Worm (Caenorhabditis elegans) whole organism, young adult: ENCODE measurements around the gene mog-2.

Experiments
- D2030.7 ChIP-seq: fragments of 200-800 bp; sonication (Bioruptor generic); IDR thresholded peaks from 2 replicates; pipeline ENCODE4 v1.3.6; 2022; ENCODE audit warnings: missing genetic modification reagents, missing genetic modification characterization, missing compliant biosample characterization
- F23B12.7 ChIP-seq: sonication (generic microtip); optimal IDR thresholded peaks from 2 replicates; lab custom pipeline; 2017; ENCODE audit warnings: missing genetic modification characterization, mild to moderate bottlenecking, missing compliant biosample characterization, antibody characterized with exemption, moderate library complexity; ENCODE audit not compliant: insufficient read depth
- F37B4.10 ChIP-seq: fragments of 200-800 bp; sonication (Bioruptor generic); IDR thresholded peaks from 2 replicates; pipeline ENCODE4 v1.3.6; 2022; ENCODE audit warnings: missing genetic modification characterization, missing compliant biosample characterization
- F39B2.1 ChIP-seq: fragments of 200-800 bp; sonication (Bioruptor generic); IDR thresholded peaks from 2 replicates; pipeline ENCODE4 v1.3.6; 2022; ENCODE audit warnings: missing genetic modification reagents, missing genetic modification characterization, missing compliant biosample characterization
- F52B5.7 ChIP-seq: sonication (generic microtip); optimal IDR thresholded peaks from 2 replicates; lab custom pipeline; 2016; ENCODE audit warnings: mild to moderate bottlenecking, missing genetic modification characterization, missing compliant biosample characterization
- Y53G8AR.9 ChIP-seq: fragments of 200-800 bp; sonication (Bioruptor generic); conservative IDR thresholded peaks from 2 replicates; pipeline ENCODE4 v1.3.6; 2022; ENCODE audit warnings: missing genetic modification reagents, missing genetic modification characterization, missing compliant biosample characterization
- Y56A3A.18 ChIP-seq: fragments of 200-800 bp; sonication (Bioruptor generic); IDR thresholded peaks from 2 replicates; pipeline ENCODE4 v1.3.6; 2022; ENCODE audit warnings: missing genetic modification reagents, missing genetic modification characterization, missing compliant biosample characterization
- Y79H2A.3 ChIP-seq: fragments of 200-800 bp; sonication (Bioruptor generic); conservative IDR thresholded peaks from 2 replicates; pipeline ENCODE4 v1.3.6; 2022; ENCODE audit warnings: missing genetic modification reagents, missing genetic modification characterization, missing compliant biosample characterization
- Y95B8A.8 ChIP-seq: fragments of 200-800 bp; sonication (Bioruptor generic); IDR thresholded peaks from 2 replicates; pipeline ENCODE4 v1.3.6; 2022; ENCODE audit warnings: missing genetic modification reagents, missing genetic modification characterization, missing compliant biosample characterization
- athp-1 ChIP-seq: sonication (generic microtip); optimal IDR thresholded peaks from 2 replicates; lab custom pipeline; 2017; ENCODE audit warnings: mild to moderate bottlenecking, missing genetic modification characterization, missing compliant biosample characterization
- attf-3 ChIP-seq: fragments of 200-800 bp; sonication (Bioruptor generic); conservative IDR thresholded peaks from 2 replicates; pipeline ENCODE4 v1.3.6; 2022; ENCODE audit warnings: missing genetic modification reagents, missing genetic modification characterization, missing compliant biosample characterization
- attf-6 ChIP-seq: fragments of 200-800 bp; sonication (Bioruptor generic); IDR thresholded peaks from 2 replicates; pipeline ENCODE4 v1.3.6; 2022; ENCODE audit warnings: missing genetic modification reagents, missing genetic modification characterization, missing compliant biosample characterization
- bed-1 ChIP-seq: fragments of 200-800 bp; sonication (Bioruptor generic); IDR thresholded peaks from 2 replicates; pipeline ENCODE4 v1.3.6; 2022; ENCODE audit warnings: missing genetic modification reagents, missing genetic modification characterization, missing compliant biosample characterization
- ceh-58 ChIP-seq: fragments of 200-800 bp; sonication (Bioruptor generic); IDR thresholded peaks from 2 replicates; pipeline ENCODE4 v1.3.6; 2022; ENCODE audit warnings: missing genetic modification characterization, missing compliant biosample characterization
- ceh-79 ChIP-seq: sonication (generic microtip); optimal IDR thresholded peaks from 2 replicates; lab custom pipeline; 2017; ENCODE audit warnings: mild to moderate bottlenecking, missing genetic modification characterization, missing compliant biosample characterization
- die-1 ChIP-seq: sonication (generic microtip); optimal IDR thresholded peaks from 2 replicates; lab custom pipeline; 2016; ENCODE audit warnings: missing genotype, mild to moderate bottlenecking, missing genetic modification characterization, missing compliant biosample characterization
- dox-1 ChIP-seq: fragments of 200-800 bp; sonication (Bioruptor generic); IDR thresholded peaks from 2 replicates; pipeline ENCODE4 v1.3.6; 2022; ENCODE audit warnings: missing genetic modification reagents, missing genetic modification characterization, missing compliant biosample characterization
- efl-1 ChIP-seq: fragments of 150-350 bp; optimal IDR thresholded peaks from 2 replicates; lab custom pipeline; 2014; ENCODE audit warnings: missing biosample characterization, missing genetic modification reagents, missing genetic modification characterization
- egl-44 ChIP-seq: fragments of 200-800 bp; sonication (Bioruptor generic); IDR thresholded peaks from 2 replicates; pipeline ENCODE4 v1.3.6; 2022; ENCODE audit warnings: missing genetic modification reagents, missing genetic modification characterization, missing compliant biosample characterization
- egrh-3 ChIP-seq: fragments of 200-800 bp; sonication (Bioruptor generic); IDR thresholded peaks from 2 replicates; pipeline ENCODE4 v1.3.6; 2022; ENCODE audit warnings: missing genetic modification reagents, missing genetic modification characterization, missing compliant biosample characterization
- fkh-3 ChIP-seq: sonication (generic microtip); optimal IDR thresholded peaks from 2 replicates; lab custom pipeline; 2016; ENCODE audit warnings: mild to moderate bottlenecking, missing genetic modification characterization, missing compliant biosample characterization
- him-1 ChIP-seq: sonication (generic microtip); optimal IDR thresholded peaks from 2 replicates; lab custom pipeline; 2016; ENCODE audit warnings: missing genotype, missing genetic modification reagents, missing genetic modification characterization, missing compliant biosample characterization
- hlh-12 ChIP-seq: sonication (generic microtip); optimal IDR thresholded peaks from 2 replicates; lab custom pipeline; 2016; ENCODE audit warnings: missing genetic modification characterization, missing compliant biosample characterization
- hlh-26 ChIP-seq: fragments of 200-800 bp; sonication (Bioruptor generic); conservative IDR thresholded peaks from 2 replicates; pipeline ENCODE4 v1.3.6; 2022; ENCODE audit warnings: missing genetic modification reagents, missing genetic modification characterization, missing compliant biosample characterization
- let-607 ChIP-seq, 2 experiments: fragments of 200-800 bp in 1 of 2; sonication (Bioruptor generic) in 1 of 2; sonication (generic microtip) in 1 of 2; optimal IDR thresholded peaks; 2 replicates each; lab custom pipeline; 2016 to 2018; ENCODE audit warnings: mild to moderate bottlenecking in 2 of 2, missing compliant biosample characterization in 2 of 2, missing genetic modification characterization in 2 of 2, moderate library complexity in 2 of 2, missing genotype in 1 of 2
- lin-35 ChIP-seq, 3 experiments: fragments of 150-350 bp in 2 of 3; sonication (generic microtip) in 1 of 3; optimal IDR thresholded peaks; 2 replicates each; lab custom pipeline; 2014 to 2018; ENCODE audit warnings: missing biosample characterization in 3 of 3, missing genetic modification characterization in 3 of 3, missing genetic modification reagents in 3 of 3
- lsl-1 ChIP-seq: fragments of 200-800 bp; sonication (Bioruptor generic); optimal IDR thresholded peaks from 2 replicates; lab custom pipeline; 2018; ENCODE audit warnings: mild to moderate bottlenecking, missing genetic modification characterization, moderate library complexity, missing compliant biosample characterization
- madf-3 ChIP-seq: fragments of 200-800 bp; sonication (Bioruptor generic); IDR thresholded peaks from 2 replicates; pipeline ENCODE4 v1.3.6; 2022; ENCODE audit warnings: missing genetic modification reagents, missing genetic modification characterization, missing compliant biosample characterization
- mcd-1 ChIP-seq: fragments of 200-800 bp; sonication (Bioruptor generic); IDR thresholded peaks from 2 replicates; pipeline ENCODE4 v1.3.6; 2022; ENCODE audit warnings: missing genetic modification reagents, missing genetic modification characterization, missing compliant biosample characterization
- nfya-1 ChIP-seq: sonication (generic microtip); optimal IDR thresholded peaks from 2 replicates; lab custom pipeline; 2017; ENCODE audit warnings: antibody characterized with exemption, missing compliant biosample characterization, missing genetic modification characterization, borderline replicate concordance; ENCODE audit not compliant: insufficient read depth
- nhr-120 ChIP-seq: fragments of 200-800 bp; sonication (Bioruptor generic); IDR thresholded peaks from 2 replicates; pipeline ENCODE4 v1.3.6; 2022; ENCODE audit warnings: missing genetic modification characterization, missing compliant biosample characterization
- nhr-80 ChIP-seq: sonication (generic microtip); optimal IDR thresholded peaks from 2 replicates; lab custom pipeline; 2016; ENCODE audit warnings: missing genetic modification characterization, missing compliant biosample characterization
- rpc-1 ChIP-seq, 2 experiments: fragments of 150-350 bp in 1 of 2; sonication (generic microtip) in 1 of 2; optimal IDR thresholded peaks; 2 replicates each; lab custom pipeline; 2014 to 2018; ENCODE audit warnings: missing biosample characterization in 1 of 2, missing genetic modification characterization in 1 of 2, missing genetic modification reagents in 1 of 2, missing genotype in 1 of 2
- sdz-38 ChIP-seq: sonication (generic microtip); optimal IDR thresholded peaks from 2 replicates; lab custom pipeline; 2016; ENCODE audit warnings: missing genotype, missing genetic modification characterization, missing compliant biosample characterization
- snpc-1.1 ChIP-seq: sonication (generic microtip); optimal IDR thresholded peaks from 2 replicates; lab custom pipeline; 2017; ENCODE audit warnings: missing genetic modification characterization, mild to moderate bottlenecking, missing compliant biosample characterization, antibody characterized with exemption, moderate library complexity, missing genotype, missing genetic modification reagents; ENCODE audit not compliant: insufficient read depth
- snpc-1.3 ChIP-seq: sonication (generic microtip); optimal IDR thresholded peaks from 2 replicates; lab custom pipeline; 2017; ENCODE audit warnings: missing genetic modification characterization, mild to moderate bottlenecking, missing compliant biosample characterization, antibody characterized with exemption, moderate library complexity, missing genotype, missing genetic modification reagents; ENCODE audit not compliant: insufficient read depth
- somi-1 ChIP-seq: fragments of 200-800 bp; sonication (Bioruptor generic); optimal IDR thresholded peaks from 2 replicates; lab custom pipeline; 2018; ENCODE audit warnings: mild to moderate bottlenecking, missing genetic modification characterization, missing compliant biosample characterization
- tlf-1 ChIP-seq: fragments of 200-800 bp; sonication (Bioruptor generic); optimal IDR thresholded peaks from 2 replicates; lab custom pipeline; 2018; ENCODE audit warnings: mild to moderate bottlenecking, missing genetic modification characterization, missing compliant biosample characterization
- xnd-1 ChIP-seq: sonication (generic microtip); optimal IDR thresholded peaks from 2 replicates; lab custom pipeline; 2016; ENCODE audit warnings: missing genotype, missing genetic modification reagents, missing genetic modification characterization, missing compliant biosample characterization
- ztf-18 ChIP-seq: sonication (generic microtip); optimal IDR thresholded peaks from 2 replicates; lab custom pipeline; 2016; ENCODE audit warnings: missing genotype, mild to moderate bottlenecking, missing genetic modification characterization, missing compliant biosample characterization
- ztf-22 ChIP-seq: fragments of 200-800 bp; sonication (Bioruptor generic); optimal IDR thresholded peaks from 2 replicates; lab custom pipeline; 2018; ENCODE audit warnings: mild to moderate bottlenecking, missing genetic modification characterization, moderate library complexity, missing compliant biosample characterization
- ztf-3 ChIP-seq: fragments of 200-800 bp; sonication (Bioruptor generic); optimal IDR thresholded peaks from 2 replicates; lab custom pipeline; 2018; ENCODE audit warnings: mild to moderate bottlenecking, missing genetic modification characterization, missing compliant biosample characterization

mog-2 gene

DNA sequence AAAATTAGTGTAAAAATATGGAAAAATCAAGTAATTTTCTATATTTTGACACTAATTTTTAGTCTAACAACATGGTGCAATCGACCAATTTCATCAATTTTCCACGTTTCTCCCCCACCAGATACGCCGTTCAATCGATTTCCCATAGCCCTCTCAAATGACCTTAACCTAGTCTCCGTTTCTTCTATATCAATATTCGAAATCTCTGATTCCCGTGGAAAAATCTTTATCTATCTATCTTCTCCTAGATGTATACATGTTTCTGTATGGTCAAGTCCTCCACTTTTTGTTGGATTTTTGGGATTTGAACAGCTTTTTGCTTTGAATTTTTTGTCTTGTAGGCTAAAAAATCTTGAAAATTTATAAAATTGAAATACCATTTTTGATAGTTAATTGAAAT lies 30.0 kb upstream of the mog-2 start:
- TF ChIP-seq Y56A3A.18 (GFP tag; lab: Robert Waterston, UW): no peak
- TF ChIP-seq bed-1 (GFP tag; lab: Robert Waterston, UW): no peak
- TF ChIP-seq Y95B8A.8 (GFP tag; lab: Robert Waterston, UW): no peak
- no peak for TF ChIP-seq nhr-120 (GFP tag; lab: Robert Waterston, UW)
- TF ChIP-seq egrh-3: no peak

DNA sequence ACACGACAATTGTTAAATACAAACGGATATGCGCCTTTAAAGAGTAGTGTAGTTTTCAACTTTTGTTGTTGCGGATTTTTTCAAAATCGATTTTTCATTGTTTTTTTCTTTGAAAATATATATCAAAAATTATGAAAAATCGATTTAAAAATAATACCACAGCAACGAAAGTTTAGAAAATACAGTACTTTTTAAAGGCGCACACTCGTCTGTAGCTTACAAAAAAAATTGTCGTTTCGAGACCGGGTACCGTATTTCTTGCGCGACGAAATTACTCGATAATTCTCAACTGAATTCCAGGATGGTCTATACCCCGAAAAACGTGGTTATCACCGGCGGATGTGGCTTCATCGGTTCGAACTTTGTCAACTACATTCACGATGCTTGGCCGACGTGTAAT lies 29.4 kb upstream of the mog-2 start, which contains the start of gene rml-4:
Gene rml-4, plus strand, starts transcription at position 301 of the 400 bp plus-strand sequence.
- TF ChIP-seq let-607 (tag; optimal IDR thresholded peaks at IDR 0.05; lab: Kevin White, UChicago) (no peak), attf-6 (GFP tag; lab: Robert Waterston, UW) (no peak), D2030.7 (GFP tag; lab: Robert Waterston, UW) (no peak), tlf-1 (no peak), ztf-3 (GFP tag; lab: Kevin White, UChicago) (no peak), xnd-1 (no peak), dox-1 (GFP tag; lab: Robert Waterston, UW) (no peak)

DNA sequence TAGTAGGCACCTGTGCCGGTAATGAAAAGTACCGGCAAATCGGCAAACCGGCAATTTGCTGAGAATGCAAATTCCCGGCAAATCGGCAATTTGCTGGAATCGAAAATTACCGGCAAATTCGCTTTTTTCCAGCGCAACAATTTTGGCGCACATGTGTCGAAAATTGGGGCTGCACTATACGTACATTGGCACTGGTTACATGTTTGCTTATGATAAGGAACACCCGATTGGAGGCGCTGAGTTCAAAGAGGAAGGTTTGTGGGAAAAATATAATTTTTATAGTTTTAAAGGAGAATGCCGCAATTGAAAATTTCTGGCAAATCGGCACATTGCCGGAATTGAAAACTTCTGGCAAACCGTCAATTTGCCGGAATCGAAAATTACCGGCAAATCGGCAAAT lies 26.9 kb upstream of the mog-2 start:
- TF ChIP-seq snpc-1.1 (tag; lab: Kevin White, UChicago) (no peak), die-1 (tag; lab: Kevin White, UChicago) (no peak), let-607 (tag; optimal IDR thresholded peaks at IDR 0.05; lab: Kevin White, UChicago) (no peak), Y95B8A.8 (GFP tag; lab: Robert Waterston, UW) (0 out of 2 replicates have a peak, but pooled peaks have one; percentile 41), nhr-80 (tag; lab: Kevin White, UChicago) (peak; percentile 35), ceh-58 (GFP tag; lab: Robert Waterston, UW) (no peak), sdz-38 (tag; lab: Kevin White, UChicago) (no peak), egl-44 (GFP tag; lab: Robert Waterston, UW) (no peak), lsl-1 (GFP tag; lab: Kevin White, UChicago) (no peak), somi-1 (no peak), madf-3 (GFP tag; lab: Robert Waterston, UW) (no peak)

DNA sequence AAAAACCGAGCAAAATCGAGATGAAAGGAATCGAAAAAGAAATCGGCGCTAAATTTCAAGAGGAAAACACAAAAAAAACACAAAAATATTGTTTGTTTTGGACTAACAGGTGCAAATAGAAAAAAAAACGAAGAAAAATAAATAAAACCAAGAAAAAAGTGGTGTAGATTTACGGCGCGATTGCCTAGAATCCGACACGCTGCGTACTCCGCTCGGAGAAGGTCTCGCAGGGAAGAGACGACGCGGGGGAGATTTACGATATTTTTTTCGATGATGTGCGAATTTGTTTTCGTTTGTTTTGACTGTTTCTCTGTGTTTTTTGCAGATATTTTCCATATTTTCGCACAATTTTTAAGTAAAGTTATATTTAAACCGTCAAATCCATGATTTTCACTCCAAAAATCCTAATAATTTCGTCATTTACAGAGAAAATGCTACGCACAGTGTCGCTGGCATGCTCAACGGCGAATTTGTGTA lies 24.9 kb upstream of the mog-2 start, which contains the start of gene sco-1:
Gene sco-1, plus strand, starts transcription at position 427 of the 477 bp plus-strand sequence.
- no peak for TF ChIP-seq hlh-26
- no peak for TF ChIP-seq ztf-18 (tag; lab: Kevin White, UChicago)
- peak; percentile 72 for TF ChIP-seq F23B12.7
- peak; percentile 78 for TF ChIP-seq somi-1
- no peak for TF ChIP-seq F37B4.10
- TF ChIP-seq F39B2.1: no peak
- peak; percentile 91 for TF ChIP-seq mcd-1
- no peak for TF ChIP-seq rpc-1 (optimal IDR thresholded peaks at IDR 0.05; lab: Kevin White, UChicago)
- TF ChIP-seq rpc-1 (tag; optimal IDR thresholded peaks at IDR 0.05; lab: Kevin White, UChicago): no peak
- TF ChIP-seq nfya-1 (tag; lab: Kevin White, UChicago): no peak
- TF ChIP-seq hlh-12 (tag; lab: Kevin White, UChicago): no peak
- TF ChIP-seq him-1: peak; percentile 13
- TF ChIP-seq ztf-22 (GFP tag; lab: Kevin White, UChicago): no peak
- peak; percentile 19 to 88 (median 28) for TF ChIP-seq lin-35 (GFP tag; optimal IDR thresholded peaks at IDR 0.05; lab: Kevin White, UChicago)
- no peak for TF ChIP-seq fkh-3 (tag; lab: Kevin White, UChicago)
- TF ChIP-seq nhr-80 (tag; lab: Kevin White, UChicago): peak; percentile 29
- peak; percentile 53 to 62 for TF ChIP-seq let-607 (tag; optimal IDR thresholded peaks at IDR 0.05; lab: Kevin White, UChicago)
- peak; percentile 78 for TF ChIP-seq snpc-1.3 (tag; lab: Kevin White, UChicago)
- no peak for TF ChIP-seq sdz-38 (tag; lab: Kevin White, UChicago)
- peak; percentile 70; the same call in 1 of the 2 replicates for TF ChIP-seq Y79H2A.3 (GFP tag; lab: Robert Waterston, UW)
- no peak for TF ChIP-seq F52B5.7 (tag; lab: Kevin White, UChicago)
- no peak for TF ChIP-seq ztf-3 (GFP tag; lab: Kevin White, UChicago)
- TF ChIP-seq ceh-79 (tag; lab: Kevin White, UChicago): no peak
- peak; percentile 59 for TF ChIP-seq efl-1 (GFP tag; lab: Kevin White, UChicago)
- TF ChIP-seq Y53G8AR.9: peak; percentile 94
- TF ChIP-seq attf-3 (GFP tag; lab: Robert Waterston, UW): peak; percentile 73
- peak; percentile 91 for TF ChIP-seq athp-1
